Worm (Caenorhabditis elegans) whole organism, L4/young adult: ENCODE measurements around the gene srh-220.

Source experiments
- W03F9.2 ChIP-seq: fragments of 150-350 bp; optimal IDR thresholded peaks from 2 replicates; lab custom pipeline; 2014; ENCODE audit warnings: missing biosample characterization, missing genetic modification characterization
- dao-5 ChIP-seq: sonication (generic microtip); optimal IDR thresholded peaks from 2 replicates; lab custom pipeline; 2016; ENCODE audit warnings: missing genotype, missing genetic modification characterization, moderate library complexity, missing compliant biosample characterization
- him-1 ChIP-seq: sonication (generic microtip); optimal IDR thresholded peaks from 2 replicates; lab custom pipeline; 2016; ENCODE audit warnings: missing genotype, missing genetic modification reagents, missing genetic modification characterization, missing compliant biosample characterization

DNA sequence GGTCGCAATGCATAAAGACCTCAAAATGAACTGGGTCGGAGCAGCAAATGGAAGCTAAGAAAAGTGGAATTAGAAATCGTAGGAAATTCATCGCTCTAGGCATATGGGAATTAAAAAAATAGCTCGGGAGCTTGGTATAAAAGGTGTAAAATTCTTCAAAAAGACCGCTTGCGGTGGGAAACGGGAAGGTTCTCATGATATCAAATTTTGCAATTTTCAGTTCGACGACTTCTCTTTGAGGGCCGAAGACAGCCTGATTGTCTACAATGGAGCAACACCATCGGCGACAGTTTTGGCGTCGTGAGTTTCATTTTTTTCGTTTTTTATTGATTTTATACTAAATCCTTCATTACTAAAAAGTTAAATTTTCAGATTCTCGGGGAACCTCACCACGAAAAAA is 20.7 kb upstream of the srh-220 start, which contains the start of gene F47C12.8:
- TF ChIP-seq dao-5 (tag; lab: Kevin White, UChicago) (no peak), him-1 (no peak), W03F9.2 (tag; lab: Kevin White, UChicago) (no peak)
